Worm (Caenorhabditis elegans): Measurements from ENCODE around the gene clec-55.

Gene clec-55

ce11 chrV:14503065-14503464, 24.0 kb downstream of the clec-55 start:
- TF ChIP-seq R02D3.7 (tag; optimal IDR thresholded peaks at IDR 0.05): no peak
- no peak for TF ChIP-seq peb-1 (tag; optimal IDR thresholded peaks at IDR 0.05)
- TF ChIP-seq lin-39 (tag; optimal IDR thresholded peaks at IDR 0.05): no peak
- TF ChIP-seq elt-3 (tag; optimal IDR thresholded peaks at IDR 0.05): no peak
- no peak for TF ChIP-seq ztf-1 (GFP tag; conservative IDR thresholded peaks at IDR 0.05)
- no peak for TF ChIP-seq blmp-1 (tag; optimal IDR thresholded peaks at IDR 0.05; ENCODE audit: insufficient read depth)
- no peak for TF ChIP-seq nhr-237 (tag; optimal IDR thresholded peaks at IDR 0.05)
- TF ChIP-seq dmd-4 (tag; optimal IDR thresholded peaks at IDR 0.05): no peak
- TF ChIP-seq ztf-11 (tag; optimal IDR thresholded peaks at IDR 0.05): no peak
- TF ChIP-seq elt-1 (tag; optimal IDR thresholded peaks at IDR 0.05): no peak
- no peak for TF ChIP-seq unc-55 (GFP tag; optimal IDR thresholded peaks at IDR 0.05)
- TF ChIP-seq unc-62 (GFP tag; optimal IDR thresholded peaks at IDR 0.05): no peak
- TF ChIP-seq sma-9 (GFP tag; optimal IDR thresholded peaks at IDR 0.05): peak; percentile 1
- no peak for TF ChIP-seq sma-9 (tag; optimal IDR thresholded peaks at IDR 0.05)
- no peak for TF ChIP-seq aly-2 (tag; optimal IDR thresholded peaks at IDR 0.05)
- TF ChIP-seq ceh-82 (tag; optimal IDR thresholded peaks at IDR 0.05): no peak
- no peak for TF ChIP-seq egl-27 (tag; optimal IDR thresholded peaks at IDR 0.05)
- TF ChIP-seq sem-4 (tag; optimal IDR thresholded peaks at IDR 0.05): no peak
- peak; percentile 8 for TF ChIP-seq sma-3 (GFP tag; optimal IDR thresholded peaks at IDR 0.05)
- no peak for TF ChIP-seq nhr-12 (tag; optimal IDR thresholded peaks at IDR 0.05)
- TF ChIP-seq fos-1 (tag; optimal IDR thresholded peaks at IDR 0.05): peak; percentile 92
- TF ChIP-seq skn-1 (tag; optimal IDR thresholded peaks at IDR 0.05): peak; percentile 47
- TF ChIP-seq F13H6.1 (tag; optimal IDR thresholded peaks at IDR 0.05): no peak
- TF ChIP-seq mab-5 (tag; optimal IDR thresholded peaks at IDR 0.05): no peak
- TF ChIP-seq mbf-1 (tag; optimal IDR thresholded peaks at IDR 0.05): no peak
- TF ChIP-seq nhr-23 (tag; optimal IDR thresholded peaks at IDR 0.05): no peak

DNA sequence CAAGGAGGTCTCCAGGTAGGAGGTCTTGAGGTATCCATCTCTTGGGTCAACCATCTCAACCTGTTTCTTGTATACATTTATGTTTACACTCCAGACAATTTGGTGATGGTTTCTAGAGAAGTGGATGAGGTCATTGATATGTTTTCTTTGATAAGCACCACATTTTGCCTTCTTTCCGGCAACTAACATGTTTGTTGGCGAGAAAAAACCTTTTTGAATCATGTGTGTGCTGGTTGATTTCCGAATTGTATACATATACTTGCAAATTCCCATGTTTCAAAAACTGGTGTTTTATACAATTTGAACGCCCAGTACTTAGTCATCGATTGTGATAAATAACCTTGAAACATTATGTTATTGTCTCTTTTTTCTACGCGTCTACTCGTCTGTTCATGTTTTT, 25.0 kb downstream of the clec-55 start:
- TF ChIP-seq nhr-11 (tag; optimal IDR thresholded peaks at IDR 0.05): no peak
- no peak for TF ChIP-seq unc-39 (tag; optimal IDR thresholded peaks at IDR 0.05)
- TF ChIP-seq mbf-1 (tag; optimal IDR thresholded peaks at IDR 0.05): no peak
- no peak for TF ChIP-seq nhr-77 (tag; optimal IDR thresholded peaks at IDR 0.05)
- TF ChIP-seq fos-1 (tag; optimal IDR thresholded peaks at IDR 0.05): peak; percentile 32

- TF ChIP-seq fos-1 (tag; optimal IDR thresholded peaks at IDR 0.05) (peak; percentile 68), ama-1 (optimal IDR thresholded peaks at IDR 0.05) (no peak), unc-62 (GFP tag; optimal IDR thresholded peaks at IDR 0.05) (no peak), ceh-16 (tag; optimal IDR thresholded peaks at IDR 0.05) (peak; percentile 41)
Measured at ce11 chrV:14504774-14505173, 25.7 kb downstream of the clec-55 start.

- TF ChIP-seq lsy-2 (tag; optimal IDR thresholded peaks at IDR 0.05): no peak
- TF ChIP-seq sma-3 (GFP tag; optimal IDR thresholded peaks at IDR 0.05): peak; percentile 44
- no peak for TF ChIP-seq nhr-10 (tag; optimal IDR thresholded peaks at IDR 0.05)
- no peak for TF ChIP-seq ztf-11 (tag; optimal IDR thresholded peaks at IDR 0.05)
- peak; percentile 42 for TF ChIP-seq sem-4 (tag; optimal IDR thresholded peaks at IDR 0.05)
- TF ChIP-seq sma-9 (GFP tag; optimal IDR thresholded peaks at IDR 0.05): peak; percentile 40
- TF ChIP-seq sma-9 (tag; optimal IDR thresholded peaks at IDR 0.05): no peak
- peak in 1 of 2 experiments; percentile 4 for TF ChIP-seq mdl-1 (tag; optimal IDR thresholded peaks at IDR 0.05)
- TF ChIP-seq elt-1 (tag; optimal IDR thresholded peaks at IDR 0.05): peak; percentile 85
- no peak for TF ChIP-seq aly-2 (tag; optimal IDR thresholded peaks at IDR 0.05)
- TF ChIP-seq nhr-25 (tag; optimal IDR thresholded peaks at IDR 0.05): peak; percentile 48
- TF ChIP-seq gmeb-1 (tag; optimal IDR thresholded peaks at IDR 0.05): peak; percentile 24
- TF ChIP-seq blmp-1 (tag; optimal IDR thresholded peaks at IDR 0.05; ENCODE audit: insufficient read depth): peak; percentile 33
- TF ChIP-seq lin-13 (GFP tag; optimal IDR thresholded peaks at IDR 0.05): no peak
- peak; percentile 89 for TF ChIP-seq ceh-16 (tag; optimal IDR thresholded peaks at IDR 0.05)
- peak; percentile 85 for TF ChIP-seq nhr-21 (tag; optimal IDR thresholded peaks at IDR 0.05)
- no peak for TF ChIP-seq C34F6.9 (tag; optimal IDR thresholded peaks at IDR 0.05)
- peak; percentile 73 for TF ChIP-seq egl-27 (tag; optimal IDR thresholded peaks at IDR 0.05)
- TF ChIP-seq fos-1 (tag; optimal IDR thresholded peaks at IDR 0.05): peak; percentile 90
- TF ChIP-seq skn-1 (tag; optimal IDR thresholded peaks at IDR 0.05): peak; percentile 28
Measured at ce11 chrV:14505745-14506214, 26.7 kb downstream of the clec-55 start.
